Fruit fly (Drosophila melanogaster) S2 (cell line): ENCODE measurements around the gene vito.

Experiments
- CG8478 ChIP-seq: fragments of >200 bp; optimal IDR thresholded peaks from 2 replicates; lab custom pipeline; 2018
- CTCF ChIP-seq, 2 experiments: fragments of >200 bp; optimal IDR thresholded peaks; 2 replicates each; lab custom pipeline; 2018

- TF ChIP-seq CTCF (optimal IDR thresholded peaks at IDR 0.05; lab: Kevin White, UChicago): peak; percentile 30 to 59
- TF ChIP-seq CG8478 (lab: Kevin White, UChicago): no peak
These were observed 11.9 kb downstream of the vito start, which contains the start of gene CG10576 for dm6 chr3L:5764922-5765843.
